Worm (Caenorhabditis elegans): ENCODE measurements around the gene acp-4.

DNA sequence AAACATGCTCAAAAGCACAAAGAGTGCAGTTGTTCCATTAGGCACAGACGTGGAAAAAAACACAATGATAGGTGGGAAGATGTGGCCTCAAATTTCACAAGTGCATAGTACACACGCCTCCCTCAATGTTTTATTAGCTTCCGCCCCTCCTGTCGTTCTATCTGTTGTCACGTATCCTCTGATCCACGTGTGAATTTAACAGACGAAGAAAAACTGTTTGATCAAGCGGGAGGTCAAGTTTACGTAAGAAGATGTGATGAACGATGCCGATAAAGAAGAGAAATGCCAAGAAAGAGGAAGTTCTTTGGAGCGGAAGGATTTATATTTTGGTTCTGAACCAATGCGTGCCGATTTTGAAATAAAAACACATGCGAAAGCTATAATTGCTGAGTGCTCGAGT is 15.8 kb upstream of the acp-4 start:
- TF ChIP-seq pes-1 (GFP tag; IDR thresholded peaks at IDR 0.05) = no peak
- TF ChIP-seq tbx-11 (GFP tag; IDR thresholded peaks at IDR 0.05) = no peak
- TF ChIP-seq ama-1 (optimal IDR thresholded peaks at IDR 0.05) = no peak
- TF ChIP-seq hmg-4 (GFP tag; optimal IDR thresholded peaks at IDR 0.05) = no peak
- no peak for TF ChIP-seq scrt-1 (GFP tag; IDR thresholded peaks at IDR 0.05)
- no peak for TF ChIP-seq tra-4 (tag; optimal IDR thresholded peaks at IDR 0.05)
- no peak for TF ChIP-seq hmbx-1 (tag; optimal IDR thresholded peaks at IDR 0.05)
- TF ChIP-seq flt-1 (GFP tag; IDR thresholded peaks at IDR 0.05) = no peak
- no peak for TF ChIP-seq tbx-37 (GFP tag; conservative IDR thresholded peaks at IDR 0.05)
- no peak for TF ChIP-seq sea-1 (GFP tag; conservative IDR thresholded peaks at IDR 0.05)
- no peak for TF ChIP-seq hnd-1 (tag; optimal IDR thresholded peaks at IDR 0.05)
- TF ChIP-seq ceh-36 (tag; optimal IDR thresholded peaks at IDR 0.05) = no peak
- TF ChIP-seq F13C5.2 (tag; optimal IDR thresholded peaks at IDR 0.05) = no peak

Measured in whole organism, early embryonic.